Worm (Caenorhabditis elegans): ENCODE measurements around the gene nlp-21.

DNA sequence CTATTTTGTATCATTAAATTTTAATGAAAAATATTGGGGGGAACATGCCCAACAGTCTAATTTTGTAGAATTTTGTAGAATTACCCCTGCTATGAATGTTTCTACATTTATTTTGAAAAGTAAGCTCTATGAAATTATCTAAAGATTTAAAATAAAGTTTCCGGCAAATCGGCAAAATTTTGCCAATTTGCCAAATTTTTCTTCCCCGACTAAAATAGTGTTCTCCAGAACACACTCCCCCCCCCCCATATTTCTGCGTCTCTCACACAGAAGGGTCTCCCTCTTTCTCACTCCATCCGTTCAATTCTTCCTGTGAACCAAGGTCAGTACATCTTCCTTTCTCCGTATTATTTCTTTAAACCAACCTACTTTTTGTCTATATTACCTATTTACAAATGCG is 12.0 kb upstream of the nlp-21 start, which contains the start of gene Y47D3B.4:
- no peak for TF ChIP-seq lin-13 (GFP tag; optimal IDR thresholded peaks at IDR 0.05)
- no peak for TF ChIP-seq unc-130 (tag; optimal IDR thresholded peaks at IDR 0.05)
- TF ChIP-seq skn-1 (tag; optimal IDR thresholded peaks at IDR 0.05): no peak
- no peak for TF ChIP-seq egl-13 (tag; optimal IDR thresholded peaks at IDR 0.05)
- TF ChIP-seq ceh-82 (tag; optimal IDR thresholded peaks at IDR 0.05): no peak
- TF ChIP-seq nhr-237 (tag; optimal IDR thresholded peaks at IDR 0.05): no peak
- TF ChIP-seq mep-1 (tag; optimal IDR thresholded peaks at IDR 0.05): no peak
- no peak for TF ChIP-seq jun-1 (tag; optimal IDR thresholded peaks at IDR 0.05)
- no peak for TF ChIP-seq ztf-4 (tag; optimal IDR thresholded peaks at IDR 0.05)
- TF ChIP-seq nhr-28 (tag; optimal IDR thresholded peaks at IDR 0.05): no peak
- TF ChIP-seq hlh-4 (tag; optimal IDR thresholded peaks at IDR 0.05): no peak
- no peak for TF ChIP-seq sup-37 (GFP tag; optimal IDR thresholded peaks at IDR 0.05)

All from whole organism, L1 larva.